Fruit fly (Drosophila melanogaster) whole organism, wandering third instar larva: ENCODE measurements around the gene CG7872.

Source experiments
- CG32264 ChIP-seq: fragments of 200-800 bp; sonication (Bioruptor generic); optimal IDR thresholded peaks from 2 replicates; lab custom pipeline; 2016; ENCODE audit warnings: missing biosample characterization, missing genetic modification characterization
- CG9705 ChIP-seq: fragments of 200-800 bp; sonication (Bioruptor generic); optimal IDR thresholded peaks from 2 replicates; lab custom pipeline; 2018; ENCODE audit warnings: missing biosample characterization, mild to moderate bottlenecking, missing genetic modification characterization
- CrebA ChIP-seq: fragments of 200-800 bp; sonication (Bioruptor generic); optimal IDR thresholded peaks from 2 replicates; lab custom pipeline; 2016; ENCODE audit warnings: missing biosample characterization, mild to moderate bottlenecking, missing genetic modification characterization, borderline replicate concordance
- Dfd ChIP-seq: fragments of >200 bp; optimal IDR thresholded peaks from 2 replicates; lab custom pipeline; 2017; ENCODE audit warnings: missing biosample characterization, missing genetic modification characterization
- Dif ChIP-seq: fragments of 200-275, 200-300 bp; sonication (Bioruptor generic); optimal IDR thresholded peaks from 2 replicates; lab custom pipeline; 2018; ENCODE audit warnings: missing biosample characterization, missing genetic modification characterization; ENCODE audit not compliant: partially characterized antibody
- HLH106 ChIP-seq: fragments of 200-800 bp; optimal IDR thresholded peaks from 3 replicates; lab custom pipeline; 2019; ENCODE audit warnings: missing biosample characterization, mild to moderate bottlenecking, missing genetic modification characterization, moderate library complexity
- Hnf4 ChIP-seq: fragments of 200-800 bp; sonication (Bioruptor generic); optimal IDR thresholded peaks from 2 replicates; lab custom pipeline; 2016; ENCODE audit warnings: missing biosample characterization, mild to moderate bottlenecking, missing genetic modification characterization
- Jra ChIP-seq: sonication (Bioruptor generic); optimal IDR thresholded peaks from 2 replicates; lab custom pipeline; 2016; ENCODE audit warnings: missing biosample characterization, missing genetic modification characterization
- Rel ChIP-seq, 2 experiments: fragments of 200-800 bp; sonication (Bioruptor generic) in 1 of 2; optimal IDR thresholded peaks; 2 replicates in 1 of 2; 3 replicates in 1 of 2; lab custom pipeline; 2016 to 2019; ENCODE audit warnings: mild to moderate bottlenecking in 2 of 2, missing biosample characterization in 2 of 2, missing genetic modification characterization in 2 of 2, moderate library complexity in 1 of 2
- Sp1 ChIP-seq: fragments of 200-800 bp; sonication (Bioruptor generic); optimal IDR thresholded peaks from 3 replicates; lab custom pipeline; 2019; ENCODE audit warnings: missing biosample characterization, mild to moderate bottlenecking, missing genetic modification characterization, moderate library complexity
- Vsx2 ChIP-seq: fragments of 200-300, 225-300 bp; sonication (Bioruptor generic); optimal IDR thresholded peaks from 2 replicates; lab custom pipeline; 2018; ENCODE audit warnings: missing biosample characterization, missing genetic modification characterization; ENCODE audit not compliant: partially characterized antibody
- br ChIP-seq: fragments of 200-800 bp; sonication (Bioruptor generic); optimal IDR thresholded peaks from 2 replicates; lab custom pipeline; 2016; ENCODE audit warnings: missing biosample characterization, missing genetic modification characterization
- brk ChIP-seq: fragments of 200-800 bp; sonication (Bioruptor generic); optimal IDR thresholded peaks from 2 replicates; lab custom pipeline; 2016; ENCODE audit warnings: missing biosample characterization, mild to moderate bottlenecking, missing genetic modification characterization
- dl ChIP-seq, 2 experiments: fragments of 175-275, 200-275 bp in 1 of 2; fragments of 200-275 bp in 1 of 2; sonication (Bioruptor generic); optimal IDR thresholded peaks; lab custom pipeline; 2018; ENCODE audit warnings: mild to moderate bottlenecking in 2 of 2, missing biosample characterization in 2 of 2, missing genetic modification characterization in 2 of 2, moderate library complexity in 2 of 2; ENCODE audit not compliant: partially characterized antibody in 2 of 2, insufficient read depth in 1 of 2
- ey ChIP-seq: fragments of 200-800 bp; sonication (Bioruptor generic); optimal IDR thresholded peaks from 2 replicates; lab custom pipeline; 2016; ENCODE audit warnings: missing biosample characterization, missing genetic modification characterization
- foxo ChIP-seq, 2 experiments: fragments of 200-800 bp; sonication (Bioruptor generic); optimal IDR thresholded peaks; 2 replicates in 1 of 2; 3 replicates in 1 of 2; lab custom pipeline; 2016 to 2017; ENCODE audit warnings: missing biosample characterization in 2 of 2, missing genetic modification characterization in 2 of 2
- fru ChIP-seq: fragments of 200-800 bp; sonication (Bioruptor generic); optimal IDR thresholded peaks from 3 replicates; lab custom pipeline; 2016; ENCODE audit warnings: missing biosample characterization, mild to moderate bottlenecking, missing genetic modification characterization
- h ChIP-seq: fragments of 200-800 bp; sonication (Bioruptor generic); optimal IDR thresholded peaks from 3 replicates; lab custom pipeline; 2016; ENCODE audit warnings: missing biosample characterization, mild to moderate bottlenecking, missing genetic modification characterization
- jim ChIP-seq: fragments of 175-275, 200-325 bp; sonication (Bioruptor generic); optimal IDR thresholded peaks from 2 replicates; lab custom pipeline; 2016; ENCODE audit warnings: missing biosample characterization, mild to moderate bottlenecking, missing genetic modification characterization
- pan ChIP-seq: fragments of >200 bp; optimal IDR thresholded peaks from 2 replicates; lab custom pipeline; 2017
- psq ChIP-seq: fragments of 200-800 bp; sonication (Bioruptor generic); optimal IDR thresholded peaks from 3 replicates; lab custom pipeline; 2017; ENCODE audit warnings: missing biosample characterization, mild to moderate bottlenecking, missing genetic modification characterization, moderate library complexity
- rgr ChIP-seq: fragments of 200-800 bp; sonication (Bioruptor generic); optimal IDR thresholded peaks from 3 replicates; lab custom pipeline; 2016; ENCODE audit warnings: missing biosample characterization, mild to moderate bottlenecking, missing genetic modification characterization
- sage ChIP-seq: fragments of 200-800 bp; sonication (Bioruptor generic); optimal IDR thresholded peaks from 2 replicates; lab custom pipeline; 2016; ENCODE audit warnings: missing biosample characterization, mild to moderate bottlenecking, missing genetic modification characterization
- tai ChIP-seq: sonication (Bioruptor generic); optimal IDR thresholded peaks from 2 replicates; lab custom pipeline; 2016; ENCODE audit warnings: missing biosample characterization, missing genetic modification characterization
- usp ChIP-seq: fragments of >200 bp; optimal IDR thresholded peaks from 2 replicates; lab custom pipeline; 2017; ENCODE audit warnings: missing biosample characterization, missing genetic modification characterization
- woc ChIP-seq: sonication (Bioruptor generic); optimal IDR thresholded peaks from 2 replicates; lab custom pipeline; 2016; ENCODE audit warnings: missing biosample characterization, mild to moderate bottlenecking, missing genetic modification characterization

Gene CG7872

dm6 chrX:15599697-15600096, 21.7 kb downstream of the CG7872 start:
- TF ChIP-seq dl (GFP tag; optimal IDR thresholded peaks at IDR 0.05; lab: Kevin White, UChicago; ENCODE audit: insufficient read depth in 1 of 2, partially characterized antibody in 2 of 2) (no peak), woc (GFP tag; lab: Kevin White, UChicago) (no peak), foxo (GFP tag; optimal IDR thresholded peaks at IDR 0.05; lab: Kevin White, UChicago) (peak in 1 of 2 experiments; percentile 22), br (GFP tag; lab: Kevin White, UChicago) (no peak), ey (GFP tag; lab: Kevin White, UChicago) (peak; percentile 7), fru (GFP tag; lab: Kevin White, UChicago) (peak; percentile 4), HLH106 (tag; lab: Kevin White, UChicago) (peak; percentile 36), h (GFP tag; lab: Kevin White, UChicago) (peak; percentile 24)

DNA sequence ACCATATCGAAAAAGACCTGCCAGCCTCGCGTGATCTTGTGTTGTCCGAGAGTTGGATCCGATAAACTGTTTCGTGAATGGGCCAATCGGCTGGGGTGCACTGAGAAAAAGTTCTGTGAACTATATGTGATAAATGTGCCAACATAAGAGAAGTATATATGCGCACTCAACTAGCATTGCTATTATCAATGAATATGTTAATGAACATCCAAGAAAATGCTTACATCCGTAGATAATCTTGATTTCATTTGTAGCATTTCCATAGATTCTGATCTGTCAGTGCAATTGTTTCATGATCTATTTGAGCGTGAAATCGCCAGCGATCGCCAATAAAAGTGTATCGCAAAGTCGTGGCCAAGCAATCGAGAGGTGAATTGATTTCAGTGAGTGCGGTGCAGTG, 23.3 kb downstream of the CG7872 start:
- TF ChIP-seq dl (GFP tag; optimal IDR thresholded peaks at IDR 0.05; lab: Kevin White, UChicago; ENCODE audit: insufficient read depth in 1 of 2, partially characterized antibody in 2 of 2): no peak

DNA sequence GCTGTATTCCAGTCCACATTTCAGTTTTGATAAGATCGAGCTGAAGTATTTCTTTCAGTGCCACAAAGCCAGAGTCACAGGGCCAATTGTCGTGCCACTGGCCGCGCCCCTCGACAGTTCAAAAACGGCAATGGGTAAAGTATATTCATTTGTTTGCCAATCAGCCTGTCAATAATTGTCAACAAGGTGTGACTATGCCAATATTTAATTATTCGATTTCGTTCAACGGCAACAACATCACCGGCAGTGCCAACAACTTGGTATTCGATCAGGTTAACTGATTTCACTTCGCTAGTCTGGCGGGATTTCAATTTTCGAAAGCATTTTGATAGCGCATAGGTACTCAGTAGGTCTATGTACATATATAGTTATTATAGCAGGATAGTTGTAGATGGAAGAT, 24.4 kb downstream of the CG7872 start:
- TF ChIP-seq h (GFP tag; lab: Kevin White, UChicago) (peak; percentile 17), usp (GFP tag; lab: Kevin White, UChicago) (no peak), ey (GFP tag; lab: Kevin White, UChicago) (no peak), rgr (GFP tag; lab: Kevin White, UChicago) (peak; percentile 18)

DNA sequence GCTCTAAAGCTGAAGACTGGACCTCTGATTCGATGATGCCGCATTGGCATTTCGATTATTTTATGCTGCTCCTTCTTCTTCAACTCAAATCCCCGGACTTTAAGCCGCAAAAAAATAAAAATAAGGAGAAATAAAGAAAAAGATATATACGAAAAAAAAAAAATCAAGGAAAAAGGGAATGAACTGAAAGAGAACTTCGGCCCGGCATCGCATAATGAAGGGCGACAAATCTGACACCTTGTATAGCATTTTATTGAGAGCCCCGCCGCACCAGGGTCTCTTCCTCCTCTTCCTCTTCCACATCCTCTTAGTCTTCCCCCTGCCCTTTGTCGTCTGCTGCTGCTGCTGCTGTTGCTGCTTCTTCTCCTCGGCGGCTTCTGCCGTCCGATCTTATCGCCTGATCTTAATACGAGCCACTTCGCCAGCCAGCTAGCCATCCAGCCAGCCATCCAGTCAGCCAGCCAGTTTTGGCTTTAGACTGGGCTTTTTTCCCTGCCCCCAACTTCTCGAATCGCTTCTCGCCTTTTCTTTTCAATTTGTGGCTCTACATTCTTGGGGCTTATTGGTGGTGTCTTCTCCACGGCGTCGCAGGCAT, 30.8 kb downstream of the CG7872 start:
- TF ChIP-seq tai (GFP tag; lab: Kevin White, UChicago): no peak
- peak; percentile 71 for TF ChIP-seq psq
- peak; percentile 26 for TF ChIP-seq fru (GFP tag; lab: Kevin White, UChicago)
- TF ChIP-seq Jra (GFP tag; lab: Kevin White, UChicago): no peak
- TF ChIP-seq Vsx2: peak; percentile 29
- peak; percentile 18 for TF ChIP-seq woc (GFP tag; lab: Kevin White, UChicago)

DNA sequence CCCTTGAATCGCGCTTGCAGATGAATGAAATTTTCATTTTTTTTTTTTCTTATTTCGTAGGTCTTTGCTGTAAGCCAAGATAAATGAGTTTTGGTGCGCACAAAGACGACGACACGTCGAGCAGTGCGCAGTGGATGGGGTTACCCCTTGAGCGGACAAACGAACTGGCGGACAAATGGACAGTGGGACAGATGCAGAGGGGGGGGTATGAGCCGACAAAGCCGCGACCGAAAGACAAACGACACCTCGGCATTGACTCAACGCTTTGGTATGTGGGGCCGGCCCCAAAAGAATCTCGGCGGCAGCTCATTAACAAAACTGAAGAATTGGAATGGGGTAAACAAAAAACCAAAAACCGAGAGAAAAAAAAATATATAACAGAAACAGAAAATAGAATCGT, 31.3 kb downstream of the CG7872 start:
- TF ChIP-seq brk (GFP tag; lab: Kevin White, UChicago) (no peak), ey (GFP tag; lab: Kevin White, UChicago) (no peak), CG32264 (GFP tag; lab: Kevin White, UChicago) (no peak), rgr (GFP tag; lab: Kevin White, UChicago) (no peak), br (GFP tag; lab: Kevin White, UChicago) (no peak), foxo (GFP tag; optimal IDR thresholded peaks at IDR 0.05; lab: Kevin White, UChicago) (no peak), sage (GFP tag; lab: Kevin White, UChicago) (no peak), Dif (no peak), Rel (GFP tag; optimal IDR thresholded peaks at IDR 0.05; lab: Kevin White, UChicago) (no peak), Rel (tag; optimal IDR thresholded peaks at IDR 0.05; lab: Kevin White, UChicago) (no peak), woc (GFP tag; lab: Kevin White, UChicago) (no peak), psq (no peak), CG9705 (GFP tag; lab: Kevin White, UChicago) (no peak), Hnf4 (GFP tag; lab: Kevin White, UChicago) (no peak), Jra (GFP tag; lab: Kevin White, UChicago) (no peak), pan (no peak), h (GFP tag; lab: Kevin White, UChicago) (no peak), Sp1 (no peak), jim (GFP tag; lab: Kevin White, UChicago) (no peak)

- no peak for TF ChIP-seq rgr (GFP tag; lab: Kevin White, UChicago)
- TF ChIP-seq Dfd (GFP tag; lab: Kevin White, UChicago): no peak
- TF ChIP-seq Rel (GFP tag; optimal IDR thresholded peaks at IDR 0.05; lab: Kevin White, UChicago): no peak
- no peak for TF ChIP-seq Rel (tag; optimal IDR thresholded peaks at IDR 0.05; lab: Kevin White, UChicago)
- TF ChIP-seq CrebA (GFP tag; lab: Kevin White, UChicago): no peak
- TF ChIP-seq CG9705 (GFP tag; lab: Kevin White, UChicago): no peak
Observed at dm6 chrX:15610173-15610572, 32.2 kb downstream of the CG7872 start.
